Fruit fly (Drosophila melanogaster) whole organism, embryonic: ENCODE measurements around the gene Argl.

Experiments
- Adf1 ChIP-seq: fragments of 200-800 bp; sonication (Bioruptor generic); IDR thresholded peaks from 2 replicates; pipeline ENCODE4 v1.3.6; 2022; ENCODE audit warnings: missing biosample characterization, missing genetic modification characterization
- Asciz ChIP-seq: fragments of 200-800 bp; sonication (Bioruptor generic); optimal IDR thresholded peaks from 2 replicates; lab custom pipeline; 2017; ENCODE audit warnings: missing biosample characterization, mild to moderate bottlenecking, missing genetic modification characterization, missing genetic modification reagents
- Atf6 ChIP-seq: fragments of 200-800 bp; sonication (Bioruptor generic); IDR thresholded peaks from 2 replicates; pipeline ENCODE4 v1.3.6; 2022; ENCODE audit warnings: missing biosample characterization, missing genetic modification characterization
- Blimp-1 ChIP-seq: fragments of 200-800 bp; sonication (Bioruptor generic); optimal IDR thresholded peaks from 3 replicates; lab custom pipeline; 2018; ENCODE audit warnings: missing biosample characterization, missing genetic modification characterization, mild to moderate bottlenecking, moderate library complexity, missing genetic modification reagents
- C15 ChIP-seq: fragments of 200-800 bp; sonication (Bioruptor generic); IDR thresholded peaks from 3 replicates; pipeline ENCODE4 v1.3.6; 2022; ENCODE audit warnings: missing biosample characterization, missing genetic modification characterization
- CG1024 ChIP-seq: fragments of 200-800 bp; sonication (Bioruptor generic); IDR thresholded peaks from 2 replicates; pipeline ENCODE4 v1.3.6; 2022; ENCODE audit warnings: missing biosample characterization, missing genetic modification characterization
- CG11093 ChIP-seq: fragments of 200-800 bp; sonication (Bioruptor generic); IDR thresholded peaks from 3 replicates; pipeline ENCODE4 v1.3.6; 2022; ENCODE audit warnings: missing biosample characterization, missing genetic modification characterization
- CG12299 ChIP-seq: fragments of 200-800 bp; sonication (Bioruptor generic); optimal IDR thresholded peaks from 2 replicates; lab custom pipeline; 2018; ENCODE audit warnings: missing biosample characterization, mild to moderate bottlenecking, missing genetic modification characterization
- CG15696 ChIP-seq: fragments of 200-800 bp; sonication (Bioruptor generic); optimal IDR thresholded peaks from 2 replicates; lab custom pipeline; 2019; ENCODE audit warnings: missing biosample characterization, mild to moderate bottlenecking, missing genetic modification characterization, moderate library complexity
- CG16815 ChIP-seq: fragments of 200-800 bp; sonication (Bioruptor generic); optimal IDR thresholded peaks from 3 replicates; lab custom pipeline; 2017; ENCODE audit warnings: missing biosample characterization, mild to moderate bottlenecking, missing genetic modification characterization
- CG17359 ChIP-seq: fragments of 200-800 bp; sonication (Bioruptor generic); optimal IDR thresholded peaks from 3 replicates; lab custom pipeline; 2018; ENCODE audit warnings: missing biosample characterization, mild to moderate bottlenecking, missing genetic modification characterization, moderate library complexity
- CG2889 ChIP-seq: fragments of 200-800 bp; sonication (Bioruptor generic); IDR thresholded peaks from 3 replicates; pipeline ENCODE4 v1.3.6; 2022; ENCODE audit warnings: missing biosample characterization, missing genetic modification characterization
- CG3726 ChIP-seq: fragments of 200-800 bp; sonication (Bioruptor generic); IDR thresholded peaks from 3 replicates; pipeline ENCODE4, ENCODE4 v1.3.6; 2022; ENCODE audit warnings: missing biosample characterization, missing genetic modification characterization
- CG9437 ChIP-seq: fragments of 200-800 bp; sonication (Bioruptor generic); optimal IDR thresholded peaks from 2 replicates; lab custom pipeline; 2018; ENCODE audit warnings: missing biosample characterization, mild to moderate bottlenecking, missing genetic modification characterization
- CG9727 ChIP-seq: fragments of 200-800 bp; sonication (Bioruptor generic); optimal IDR thresholded peaks from 3 replicates; lab custom pipeline; 2017; ENCODE audit warnings: missing biosample characterization, mild to moderate bottlenecking, missing genetic modification characterization
- CHES-1-like ChIP-seq: fragments of 200-800 bp; sonication (Bioruptor generic); optimal IDR thresholded peaks from 2 replicates; lab custom pipeline; 2016; ENCODE audit warnings: missing biosample characterization, missing genetic modification characterization
- D19A ChIP-seq: fragments of 200-800 bp; optimal IDR thresholded peaks from 3 replicates; lab custom pipeline; 2019; ENCODE audit warnings: missing biosample characterization, mild to moderate bottlenecking, missing genetic modification characterization, moderate library complexity
- Drgx ChIP-seq: fragments of 200-800 bp; sonication (Bioruptor generic); IDR thresholded peaks from 2 replicates; pipeline ENCODE4 v1.3.6; 2022; ENCODE audit warnings: missing biosample characterization, missing genetic modification characterization
- Ets65A ChIP-seq: fragments of 200-800 bp; sonication (Bioruptor generic); peaks from one replicate; lab custom pipeline; 2016; ENCODE audit warnings: missing biosample characterization, missing genetic modification characterization
- Fer3 ChIP-seq: fragments of 200-800 bp; sonication (Bioruptor generic); optimal IDR thresholded peaks from 2 replicates; lab custom pipeline; 2018; ENCODE audit warnings: missing biosample characterization, mild to moderate bottlenecking, missing genetic modification characterization, moderate library complexity
- H2.0 ChIP-seq: fragments of 200-800 bp; sonication (Bioruptor generic); IDR thresholded peaks from 2 replicates; pipeline ENCODE4 v1.3.6; 2022; ENCODE audit warnings: missing biosample characterization, missing genetic modification characterization
- Hmr ChIP-seq: fragments of 200-800 bp; sonication (Bioruptor generic); optimal IDR thresholded peaks from 3 replicates; lab custom pipeline; 2017; ENCODE audit warnings: mild to moderate bottlenecking, missing biosample characterization, missing genetic modification reagents, missing genetic modification characterization
- Lpt ChIP-seq: fragments of >200 bp; optimal IDR thresholded peaks from 2 replicates; lab custom pipeline; 2018; ENCODE audit warnings: missing biosample characterization, missing genetic modification characterization
- MBD-R2 ChIP-seq: fragments of 200-800 bp; sonication (Bioruptor generic); IDR thresholded peaks from 2 replicates; pipeline ENCODE4 v1.3.6; 2022; ENCODE audit warnings: missing biosample characterization, missing genetic modification characterization
- MTF-1 ChIP-seq: fragments of 200-800 bp; sonication (Bioruptor generic); optimal IDR thresholded peaks from 2 replicates; lab custom pipeline; 2018; ENCODE audit warnings: missing biosample characterization, mild to moderate bottlenecking, missing genetic modification characterization, borderline replicate concordance
- Neu2 ChIP-seq: fragments of 200-800 bp; sonication (Bioruptor generic); optimal IDR thresholded peaks from 3 replicates; lab custom pipeline; 2016; ENCODE audit warnings: missing biosample characterization, missing genetic modification characterization, borderline replicate concordance
- Sox102F ChIP-seq: fragments of 200-800 bp; sonication (Bioruptor generic); optimal IDR thresholded peaks from 2 replicates; lab custom pipeline; 2018; ENCODE audit warnings: missing biosample characterization, mild to moderate bottlenecking, missing genetic modification characterization, moderate library complexity
- Taf1 ChIP-seq: fragments of 200-800 bp; sonication (Bioruptor generic); IDR thresholded peaks from 2 replicates; pipeline ENCODE4 v1.3.6; 2022; ENCODE audit warnings: missing biosample characterization, missing genetic modification characterization
- Usf ChIP-seq: fragments of 200-800 bp; sonication (Bioruptor generic); optimal IDR thresholded peaks from 2 replicates; lab custom pipeline; 2017; ENCODE audit warnings: missing genotype, missing biosample characterization, missing genetic modification characterization
- Xrp1 ChIP-seq: fragments of 200-800 bp; sonication (Bioruptor generic); IDR thresholded peaks from 2 replicates; pipeline ENCODE4 v1.3.6; 2022; ENCODE audit warnings: missing biosample characterization, missing genetic modification characterization
- amos ChIP-seq: fragments of 200-800 bp; sonication (Bioruptor generic); IDR thresholded peaks from 2 replicates; pipeline ENCODE4 v1.3.6; 2022; ENCODE audit warnings: missing biosample characterization, missing genetic modification characterization; ENCODE audit not compliant: partially characterized antibody
- bsh ChIP-seq, 2 experiments: fragments of 200-800 bp; sonication (Bioruptor generic); optimal IDR thresholded peaks; 2 replicates each; lab custom pipeline; 2017 to 2018; ENCODE audit warnings: mild to moderate bottlenecking in 2 of 2, missing biosample characterization in 2 of 2, missing genetic modification characterization in 2 of 2, moderate library complexity in 1 of 2
- corto ChIP-seq: fragments of 200-800 bp; sonication (Bioruptor generic); optimal IDR thresholded peaks from 2 replicates; lab custom pipeline; 2016; ENCODE audit warnings: missing biosample characterization, mild to moderate bottlenecking, missing genetic modification characterization, moderate library complexity
- fru ChIP-seq: fragments of >200 bp; optimal IDR thresholded peaks from 2 replicates; lab custom pipeline; 2017
- gt ChIP-seq: fragments of 200-800 bp; sonication (Bioruptor generic); IDR thresholded peaks from 2 replicates; pipeline ENCODE4 v1.3.6; 2022; ENCODE audit warnings: missing biosample characterization, missing genetic modification characterization
- ind ChIP-seq: fragments of 200-800 bp; sonication (Bioruptor generic); optimal IDR thresholded peaks from 3 replicates; lab custom pipeline; 2016; ENCODE audit warnings: missing biosample characterization, missing genetic modification characterization
- kay ChIP-seq: fragments of 200-800 bp; sonication (Bioruptor generic); optimal IDR thresholded peaks from 2 replicates; lab custom pipeline; 2016; ENCODE audit warnings: missing biosample characterization, missing genetic modification characterization
- mirr ChIP-seq: fragments of 200-800 bp; sonication (Bioruptor generic); optimal IDR thresholded peaks from 3 replicates; lab custom pipeline; 2018; ENCODE audit warnings: missing biosample characterization, mild to moderate bottlenecking, missing genetic modification characterization
- nmo ChIP-seq: fragments of 200-800 bp; sonication (Bioruptor generic); optimal IDR thresholded peaks from 2 replicates; lab custom pipeline; 2018; ENCODE audit warnings: missing biosample characterization, mild to moderate bottlenecking, missing genetic modification characterization, moderate library complexity
- pan ChIP-seq, 4 experiments: fragments of >200 bp in 3 of 4; fragments of 200-800 bp in 1 of 4; sonication (Bioruptor generic) in 1 of 4; optimal IDR thresholded peaks in 3 of 4; IDR thresholded peaks in 1 of 4; 2 replicates each; pipeline versions ENCODE4 v1.3.6 to Lab custom; 2017 to 2022; ENCODE audit warnings: missing biosample characterization in 2 of 4, missing genetic modification characterization in 2 of 4, mixed read lengths in 1 of 4
- phol ChIP-seq: fragments of 200-800 bp; sonication (Bioruptor generic); optimal IDR thresholded peaks from 3 replicates; lab custom pipeline; 2018; ENCODE audit warnings: missing biosample characterization, mild to moderate bottlenecking, missing genetic modification characterization, moderate library complexity
- pnt ChIP-seq: fragments of 200-800 bp; sonication (Bioruptor generic); optimal IDR thresholded peaks from 3 replicates; lab custom pipeline; 2016; ENCODE audit warnings: missing biosample characterization, missing genetic modification characterization
- row ChIP-seq: fragments of 200-800 bp; sonication (Bioruptor generic); IDR thresholded peaks from 3 replicates; pipeline ENCODE4 v1.3.6; 2022; ENCODE audit warnings: missing biosample characterization, missing genetic modification characterization
- salm ChIP-seq: fragments of 200-800 bp; sonication (Bioruptor generic); optimal IDR thresholded peaks from 2 replicates; lab custom pipeline; 2018; ENCODE audit warnings: missing biosample characterization, mild to moderate bottlenecking, missing genetic modification characterization
- sens ChIP-seq: fragments of 200-800 bp; sonication (Bioruptor generic); peaks from one replicate; lab custom pipeline; 2016; ENCODE audit warnings: missing biosample characterization, missing genetic modification characterization
- slp2 ChIP-seq: fragments of 200-800 bp; sonication (Bioruptor generic); optimal IDR thresholded peaks from 2 replicates; lab custom pipeline; 2016; ENCODE audit warnings: missing biosample characterization, missing genetic modification characterization
- sob ChIP-seq: fragments of 200-800 bp; sonication (Bioruptor generic); IDR thresholded peaks from 2 replicates; pipeline ENCODE4 v1.3.6; 2022; ENCODE audit warnings: missing biosample characterization, missing genetic modification characterization
- toy ChIP-seq: fragments of 200-800 bp; sonication (Bioruptor generic); IDR thresholded peaks from 2 replicates; pipeline ENCODE4 v1.3.6; 2022; ENCODE audit warnings: missing biosample characterization, missing genetic modification characterization

The Argl gene

dm6 chr2L:8923405-8923804, 18.5 kb downstream of the Argl start:
- 0 out of 2 replicates have a peak, but pooled peaks have one; percentile 16 for TF ChIP-seq Xrp1 (GFP tag; lab: Robert Waterston, UW)
- TF ChIP-seq CG15696 (tag; lab: Kevin White, UChicago): peak; percentile 21
- no peak for TF ChIP-seq Hmr (GFP tag; lab: Kevin White, UChicago)
- TF ChIP-seq C15: no peak
- TF ChIP-seq CHES-1-like: no peak
- TF ChIP-seq phol: peak; percentile 10
- TF ChIP-seq Drgx (GFP tag; lab: Robert Waterston, UW): peak; percentile 50
- no peak for TF ChIP-seq MBD-R2 (GFP tag; lab: Robert Waterston, UW)
- TF ChIP-seq pan (optimal IDR thresholded peaks at IDR 0.05; lab: Kevin White, UChicago): no peak
- no peak for TF ChIP-seq pan (GFP tag; optimal IDR thresholded peaks at IDR 0.05 in 1 of 2, IDR thresholded peaks at IDR 0.05 in 1 of 2)
- no peak for TF ChIP-seq CG12299 (tag; lab: Kevin White, UChicago)
- TF ChIP-seq CG9727: peak; percentile 12
- peak; percentile 37 for TF ChIP-seq Blimp-1 (GFP tag; lab: Kevin White, UChicago)
- 0 out of 3 replicates have a peak, but pooled peaks have one; percentile 7 for TF ChIP-seq row (GFP tag; lab: Robert Waterston, UW)
- peak; percentile 25 for TF ChIP-seq nmo (GFP tag; lab: Kevin White, UChicago)
- TF ChIP-seq, all 482 proteins: peak for 8

- TF ChIP-seq slp2 (GFP tag; lab: Kevin White, UChicago): no peak
- TF ChIP-seq gt (GFP tag; lab: Robert Waterston, UW): no peak
- peak; percentile 5 for TF ChIP-seq Ets65A (GFP tag; lab: Kevin White, UChicago)
- TF ChIP-seq Drgx (GFP tag; lab: Robert Waterston, UW): peak; percentile 54; the same call in 1 of the 2 replicates
Measured at dm6 chr2L:8921934-8922333, 20.0 kb downstream of the Argl start.

dm6 chr2L:8920294-8920693, 21.6 kb downstream of the Argl start:
- TF ChIP-seq amos (GFP tag; lab: Robert Waterston, UW) (no peak), sob (no peak), pnt (no peak), Blimp-1 (GFP tag; lab: Kevin White, UChicago) (peak; percentile 52), Fer3 (tag; lab: Kevin White, UChicago) (no peak), CG17359 (tag; lab: Kevin White, UChicago) (peak; percentile 51), fru (lab: Kevin White, UChicago) (no peak), CG11093 (GFP tag; lab: Robert Waterston, UW) (no peak), CG15696 (tag; lab: Kevin White, UChicago) (no peak), Neu2 (GFP tag; lab: Kevin White, UChicago) (no peak), corto (GFP tag; lab: Kevin White, UChicago) (peak; percentile 74), ind (GFP tag; lab: Kevin White, UChicago) (no peak), Usf (GFP tag; lab: Kevin White, UChicago) (no peak), H2.0 (GFP tag; lab: Robert Waterston, UW) (no peak), CG2889 (no peak), CG16815 (GFP tag; lab: Kevin White, UChicago) (no peak), Sox102F (GFP tag; lab: Kevin White, UChicago) (peak; percentile 57), D19A (tag; lab: Kevin White, UChicago) (no peak), CG1024 (GFP tag; lab: Robert Waterston, UW) (no peak), bsh (GFP tag; optimal IDR thresholded peaks at IDR 0.05; lab: Kevin White, UChicago) (peak; percentile 32 to 53), MTF-1 (GFP tag; lab: Kevin White, UChicago) (no peak), toy (no peak), CG9437 (GFP tag; lab: Kevin White, UChicago) (no peak), Lpt (GFP tag; lab: Kevin White, UChicago) (no peak), CG3726 (GFP tag; lab: Robert Waterston, UW) (no peak), salm (no peak), Adf1 (no peak), Taf1 (no peak), Asciz (GFP tag; lab: Kevin White, UChicago) (peak; percentile 15), sens (GFP tag; lab: Kevin White, UChicago) (peak; percentile 83), Atf6 (GFP tag; lab: Robert Waterston, UW) (no peak), mirr (GFP tag; lab: Kevin White, UChicago) (no peak), CHES-1-like (no peak), kay (no peak)
